Fruit fly (Drosophila melanogaster) whole organism, embryonic: Measurements from ENCODE around the gene Mst89B.

ENCODE experiments used
- Abd-B ChIP-seq: fragments of 200-800 bp; sonication (Bioruptor generic); optimal IDR thresholded peaks from 2 replicates; lab custom pipeline; 2018; ENCODE audit warnings: missing biosample characterization, mild to moderate bottlenecking, missing genetic modification characterization, moderate library complexity
- CG10321 ChIP-seq: fragments of 200-800 bp; sonication (Bioruptor generic); IDR thresholded peaks from 2 replicates; pipeline ENCODE4 v1.3.6; 2022; ENCODE audit warnings: missing biosample characterization, missing genetic modification characterization
- CG13624 ChIP-seq: fragments of 200-800 bp; sonication (Bioruptor generic); optimal IDR thresholded peaks from 2 replicates; lab custom pipeline; 2016; ENCODE audit warnings: missing biosample characterization, missing genetic modification characterization
- CG14014 ChIP-seq: fragments of 200-800 bp; sonication (Bioruptor generic); IDR thresholded peaks from 2 replicates; pipeline ENCODE4 v1.3.6; 2022; ENCODE audit warnings: missing biosample characterization, missing genetic modification characterization
- CG15269 ChIP-seq: fragments of 200-800 bp; sonication (Bioruptor generic); optimal IDR thresholded peaks from 2 replicates; lab custom pipeline; 2018; ENCODE audit warnings: missing biosample characterization, mild to moderate bottlenecking, missing genetic modification characterization, moderate library complexity
- CG18011 ChIP-seq: fragments of 200-800 bp; sonication (Bioruptor generic); optimal IDR thresholded peaks from 2 replicates; lab custom pipeline; 2017; ENCODE audit warnings: missing biosample characterization, missing genetic modification characterization, mild to moderate bottlenecking, moderate library complexity, missing genotype
- CG32532 ChIP-seq: fragments of 200-800 bp; sonication (Bioruptor generic); IDR thresholded peaks from 2 replicates; pipeline ENCODE4 v1.3.6; 2022; ENCODE audit warnings: missing biosample characterization, missing genetic modification characterization
- CG32767 ChIP-seq: fragments of 200-800 bp; sonication (Bioruptor generic); IDR thresholded peaks from 2 replicates; pipeline ENCODE4 v1.3.6; 2022; ENCODE audit warnings: missing biosample characterization, missing genetic modification characterization
- CG33557 ChIP-seq: fragments of 200-800 bp; sonication (Bioruptor generic); optimal IDR thresholded peaks from 2 replicates; lab custom pipeline; 2019; ENCODE audit warnings: missing biosample characterization, mild to moderate bottlenecking, missing genetic modification characterization, moderate library complexity
- CG43689 ChIP-seq: fragments of 200-800 bp; sonication (Bioruptor generic); IDR thresholded peaks from 2 replicates; pipeline ENCODE4 v1.3.6; 2022; ENCODE audit warnings: missing biosample characterization, missing genetic modification characterization
- CG4707 ChIP-seq: fragments of 200-800 bp; sonication (Bioruptor generic); optimal IDR thresholded peaks from 2 replicates; lab custom pipeline; 2018; ENCODE audit warnings: missing biosample characterization, mild to moderate bottlenecking, missing genetic modification characterization, moderate library complexity
- CG4730 ChIP-seq: fragments of 200-800 bp; sonication (Bioruptor generic); IDR thresholded peaks from 2 replicates; pipeline ENCODE4 v1.3.6; 2022; ENCODE audit warnings: missing biosample characterization, missing genetic modification characterization
- CG6654 ChIP-seq: fragments of 200-800 bp; sonication (Bioruptor generic); optimal IDR thresholded peaks from 2 replicates; lab custom pipeline; 2017; ENCODE audit warnings: missing biosample characterization, mild to moderate bottlenecking, missing genetic modification characterization
- CG7839 ChIP-seq: fragments of 200-800 bp; sonication (Bioruptor generic); optimal IDR thresholded peaks from 3 replicates; lab custom pipeline; 2018; ENCODE audit warnings: missing biosample characterization, mild to moderate bottlenecking, missing genetic modification characterization, moderate library complexity
- CG8359 ChIP-seq: fragments of 200-800 bp; sonication (Bioruptor generic); optimal IDR thresholded peaks from 2 replicates; lab custom pipeline; 2017; ENCODE audit warnings: missing biosample characterization, mild to moderate bottlenecking, missing genetic modification characterization, borderline replicate concordance
- CkIIα-i1 ChIP-seq: fragments of 200-800 bp; sonication (Bioruptor generic); IDR thresholded peaks from 2 replicates; pipeline ENCODE4 v1.3.6; 2022; ENCODE audit warnings: missing biosample characterization, missing genetic modification characterization
- Doc2 ChIP-seq: fragments of 200-800 bp; sonication (Bioruptor generic); IDR thresholded peaks from 2 replicates; pipeline ENCODE4 v1.3.6; 2022; ENCODE audit warnings: missing biosample characterization, missing genetic modification characterization
- Doc3 ChIP-seq: fragments of 200-800 bp; sonication (Bioruptor generic); IDR thresholded peaks from 3 replicates; pipeline ENCODE4 v1.3.6; 2022; ENCODE audit warnings: missing biosample characterization, missing genetic modification characterization; ENCODE audit not compliant: partially characterized antibody
- Hmx ChIP-seq: fragments of 200-800 bp; sonication (Bioruptor generic); optimal IDR thresholded peaks from 2 replicates; lab custom pipeline; 2016; ENCODE audit warnings: missing biosample characterization, missing genetic modification characterization
- Hr39 ChIP-seq: fragments of >200 bp; optimal IDR thresholded peaks from 2 replicates; lab custom pipeline; 2017
- Hr78 ChIP-seq, 2 experiments: fragments of 200-800 bp in 1 of 2; fragments of >200 bp in 1 of 2; sonication (Bioruptor generic) in 1 of 2; optimal IDR thresholded peaks; 2 replicates each; lab custom pipeline; 2017 to 2019; ENCODE audit warnings: missing biosample characterization in 2 of 2, missing genetic modification characterization in 2 of 2, mild to moderate bottlenecking in 1 of 2, moderate library complexity in 1 of 2
- Kr ChIP-seq: fragments of 200-800 bp; sonication (Bioruptor generic); optimal IDR thresholded peaks from 2 replicates; lab custom pipeline; 2017; ENCODE audit warnings: missing biosample characterization, mild to moderate bottlenecking, missing genetic modification characterization
- MTF-1 ChIP-seq: fragments of 200-800 bp; sonication (Bioruptor generic); optimal IDR thresholded peaks from 2 replicates; lab custom pipeline; 2018; ENCODE audit warnings: missing biosample characterization, mild to moderate bottlenecking, missing genetic modification characterization, borderline replicate concordance
- Med ChIP-seq: fragments of 200-800 bp; sonication (Bioruptor generic); peaks from one replicate; lab custom pipeline; 2016; ENCODE audit warnings: missing biosample characterization, missing genetic modification characterization, mild to moderate bottlenecking, inconsistent platforms, moderate library complexity
- Mrtf ChIP-seq: fragments of 200-800 bp; sonication (Bioruptor generic); IDR thresholded peaks from 3 replicates; pipeline ENCODE4 v1.3.6; 2022; ENCODE audit warnings: missing biosample characterization, missing genetic modification characterization
- Myb ChIP-seq: fragments of 200-800 bp; sonication (Bioruptor generic); optimal IDR thresholded peaks from 2 replicates; lab custom pipeline; 2016; ENCODE audit warnings: missing biosample characterization, missing genetic modification characterization
- NK7.1 ChIP-seq: fragments of 200-800 bp; sonication (Bioruptor generic); optimal IDR thresholded peaks from 3 replicates; lab custom pipeline; 2016; ENCODE audit warnings: missing biosample characterization, missing genetic modification characterization
- NfI ChIP-seq: fragments of 200-800 bp; sonication (Bioruptor generic); optimal IDR thresholded peaks from 3 replicates; lab custom pipeline; 2018; ENCODE audit warnings: missing biosample characterization, mild to moderate bottlenecking, missing genetic modification characterization, moderate library complexity
- bbx ChIP-seq: fragments of 200-800 bp; sonication (Bioruptor generic); IDR thresholded peaks from 2 replicates; pipeline ENCODE4 v1.3.6; 2022; ENCODE audit warnings: missing biosample characterization, missing genetic modification characterization; ENCODE audit not compliant: partially characterized antibody
- cg ChIP-seq: fragments of 200-800 bp; sonication (Bioruptor generic); optimal IDR thresholded peaks from 3 replicates; lab custom pipeline; 2019; ENCODE audit warnings: missing biosample characterization, mild to moderate bottlenecking, missing genetic modification characterization, moderate library complexity
- chm ChIP-seq: fragments of 200-800 bp; sonication (Bioruptor generic); IDR thresholded peaks from 2 replicates; pipeline ENCODE4 v1.3.6; 2022; ENCODE audit warnings: missing biosample characterization, missing genetic modification characterization
- crp ChIP-seq, 2 experiments: fragments of 200-800 bp; sonication (Bioruptor generic); optimal IDR thresholded peaks; 2 replicates in 1 of 2; 3 replicates in 1 of 2; lab custom pipeline; 2017; ENCODE audit warnings: missing biosample characterization in 2 of 2, missing genetic modification characterization in 2 of 2, mild to moderate bottlenecking in 1 of 2, moderate library complexity in 1 of 2
- eyg ChIP-seq: fragments of 200-800 bp; sonication (Bioruptor generic); optimal IDR thresholded peaks from 3 replicates; lab custom pipeline; 2016; ENCODE audit warnings: missing biosample characterization, missing genetic modification characterization
- ftz-f1 ChIP-seq: fragments of 200-800 bp; sonication (Bioruptor generic); optimal IDR thresholded peaks from 2 replicates; lab custom pipeline; 2016; ENCODE audit warnings: missing biosample characterization, missing genetic modification characterization
- hbn ChIP-seq: fragments of 200-800 bp; sonication (Bioruptor generic); IDR thresholded peaks from 2 replicates; pipeline ENCODE4 v1.3.6; 2022; ENCODE audit warnings: missing biosample characterization, missing genetic modification characterization; ENCODE audit not compliant: partially characterized antibody
- kay ChIP-seq: fragments of 200-800 bp; sonication (Bioruptor generic); optimal IDR thresholded peaks from 2 replicates; lab custom pipeline; 2016; ENCODE audit warnings: missing biosample characterization, missing genetic modification characterization
- knrl ChIP-seq: fragments of 200-800 bp; sonication (Bioruptor generic); IDR thresholded peaks from 3 replicates; pipeline ENCODE4 v1.3.6; 2022; ENCODE audit warnings: missing biosample characterization, missing genetic modification characterization; ENCODE audit not compliant: partially characterized antibody
- lbe ChIP-seq: fragments of 200-800 bp; sonication (Bioruptor generic); optimal IDR thresholded peaks from 2 replicates; lab custom pipeline; 2016; ENCODE audit warnings: missing biosample characterization, mild to moderate bottlenecking, missing genetic modification characterization
- lilli ChIP-seq: fragments of 200-800 bp; sonication (Bioruptor generic); optimal IDR thresholded peaks from 3 replicates; lab custom pipeline; 2016; ENCODE audit warnings: missing biosample characterization, missing genetic modification characterization
- maf-S ChIP-seq: fragments of 200-800 bp; sonication (Bioruptor generic); optimal IDR thresholded peaks from 2 replicates; lab custom pipeline; 2016; ENCODE audit warnings: missing biosample characterization, missing genetic modification characterization
- nerfin-2 ChIP-seq: fragments of 200-800 bp; sonication (Bioruptor generic); IDR thresholded peaks from 2 replicates; pipeline ENCODE4 v1.3.6; 2022; ENCODE audit warnings: missing biosample characterization, missing genetic modification characterization; ENCODE audit not compliant: partially characterized antibody
- pb ChIP-seq: fragments of 200-800 bp; sonication (Bioruptor generic); optimal IDR thresholded peaks from 3 replicates; lab custom pipeline; 2016; ENCODE audit warnings: missing biosample characterization, missing genetic modification characterization
- peb ChIP-seq: fragments of 200-800 bp; sonication (Bioruptor generic); IDR thresholded peaks from 2 replicates; pipeline ENCODE4 v1.3.6; 2022; ENCODE audit warnings: missing biosample characterization, missing genetic modification characterization
- rib ChIP-seq: fragments of 200-800 bp; sonication (Bioruptor generic); IDR thresholded peaks from 2 replicates; pipeline ENCODE4 v1.3.6; 2022; ENCODE audit warnings: missing biosample characterization, missing genetic modification characterization
- salm ChIP-seq: fragments of 200-800 bp; sonication (Bioruptor generic); optimal IDR thresholded peaks from 2 replicates; lab custom pipeline; 2018; ENCODE audit warnings: missing biosample characterization, mild to moderate bottlenecking, missing genetic modification characterization
- scrt ChIP-seq: fragments of 200-800 bp; sonication (Bioruptor generic); optimal IDR thresholded peaks from 2 replicates; lab custom pipeline; 2018; ENCODE audit warnings: missing biosample characterization, mild to moderate bottlenecking, missing genetic modification characterization, moderate library complexity
- sens ChIP-seq: fragments of 200-800 bp; sonication (Bioruptor generic); peaks from one replicate; lab custom pipeline; 2016; ENCODE audit warnings: missing biosample characterization, missing genetic modification characterization
- tgo ChIP-seq: fragments of 200-800 bp; sonication (Bioruptor generic); IDR thresholded peaks from 3 replicates; pipeline ENCODE4 v1.3.6; 2022; ENCODE audit warnings: missing biosample characterization, missing genetic modification characterization
- tx ChIP-seq: fragments of 200-800 bp; sonication (Bioruptor generic); optimal IDR thresholded peaks from 2 replicates; lab custom pipeline; 2016; ENCODE audit warnings: missing biosample characterization, missing genetic modification characterization
- unpg ChIP-seq: fragments of 200-800 bp; sonication (Bioruptor generic); optimal IDR thresholded peaks from 3 replicates; lab custom pipeline; 2018; ENCODE audit warnings: missing biosample characterization, mild to moderate bottlenecking, missing genetic modification characterization, moderate library complexity
- yki ChIP-seq: fragments of >200 bp; optimal IDR thresholded peaks from 3 replicates; lab custom pipeline; 2018

Gene Mst89B

dm6 chr3R:16282080-16282690, 15.4 kb downstream of the Mst89B start (continued):
- peak; percentile 32; the same call in 1 of the 2 replicates for TF ChIP-seq CG10321 (GFP tag; lab: Robert Waterston, UW)
- TF ChIP-seq scrt (GFP tag; lab: Kevin White, UChicago): no peak
- TF ChIP-seq CG15269 (tag; lab: Kevin White, UChicago): no peak
- TF ChIP-seq Abd-B (GFP tag; lab: Kevin White, UChicago): no peak
- TF ChIP-seq Hr78 (GFP tag; optimal IDR thresholded peaks at IDR 0.05; lab: Kevin White, UChicago): no peak
- TF ChIP-seq CkIIα-i1 (GFP tag; lab: Robert Waterston, UW): no peak
- TF ChIP-seq Mrtf (GFP tag; lab: Robert Waterston, UW): no peak
- no peak for TF ChIP-seq cg (GFP tag; lab: Kevin White, UChicago)
- TF ChIP-seq NK7.1 (GFP tag; lab: Kevin White, UChicago): no peak
- TF ChIP-seq CG7839 (tag; lab: Kevin White, UChicago): no peak
- TF ChIP-seq CG8359: no peak
- no peak for TF ChIP-seq salm
- TF ChIP-seq kay: no peak
- peak; percentile 98 for TF ChIP-seq CG6654
- no peak for TF ChIP-seq Doc2
- TF ChIP-seq NfI (GFP tag; lab: Kevin White, UChicago): no peak
- no peak for TF ChIP-seq tgo
- TF ChIP-seq CG13624 (GFP tag; lab: Kevin White, UChicago): no peak
- TF ChIP-seq CG4730 (GFP tag; lab: Robert Waterston, UW): no peak
- TF ChIP-seq CG32532 (GFP tag; lab: Robert Waterston, UW): no peak
- no peak for TF ChIP-seq CG14014 (GFP tag; lab: Robert Waterston, UW)
- peak; percentile 58 for TF ChIP-seq sens
- TF ChIP-seq Kr (GFP tag; lab: Kevin White, UChicago): peak; percentile 83
- TF ChIP-seq knrl: no peak
- TF ChIP-seq MTF-1: no peak
- TF ChIP-seq chm (GFP tag; lab: Robert Waterston, UW): no peak
- no peak for TF ChIP-seq hbn (GFP tag; lab: Robert Waterston, UW)
- TF ChIP-seq CG18011: no peak
- no peak for TF ChIP-seq pb
- TF ChIP-seq ftz-f1 (GFP tag; lab: Kevin White, UChicago): no peak
- TF ChIP-seq Hmx (GFP tag; lab: Kevin White, UChicago): no peak
- TF ChIP-seq Doc3 (GFP tag; lab: Robert Waterston, UW): no peak
- no peak for TF ChIP-seq lilli
- TF ChIP-seq CG4707 (GFP tag; lab: Kevin White, UChicago): no peak
- no peak for TF ChIP-seq yki
- TF ChIP-seq Med (GFP tag; lab: Kevin White, UChicago): peak; percentile 72
- no peak for TF ChIP-seq maf-S (GFP tag; lab: Kevin White, UChicago)
- TF ChIP-seq nerfin-2: no peak
- peak; percentile 33; the same call in 1 of the 2 replicates for TF ChIP-seq CG32767
- no peak for TF ChIP-seq eyg (GFP tag; lab: Kevin White, UChicago)
- no peak for TF ChIP-seq Myb
- no peak for TF ChIP-seq CG43689
- no peak for TF ChIP-seq bbx
- TF ChIP-seq peb: no peak
- 0 out of 2 replicates have a peak, but pooled peaks have one; percentile 31 for TF ChIP-seq rib (GFP tag; lab: Robert Waterston, UW)
- peak; percentile 2 for TF ChIP-seq CG33557 (GFP tag; lab: Kevin White, UChicago)
- no peak for TF ChIP-seq tx (GFP tag; lab: Kevin White, UChicago)
- no peak for TF ChIP-seq lbe (GFP tag; lab: Kevin White, UChicago)
- no peak for TF ChIP-seq unpg (GFP tag; lab: Kevin White, UChicago)
- TF ChIP-seq Hr39 (lab: Kevin White, UChicago): no peak
- TF ChIP-seq crp (GFP tag; optimal IDR thresholded peaks at IDR 0.05; lab: Kevin White, UChicago): peak; percentile 8 to 73
